Worm (Caenorhabditis elegans) whole organism, L2 larva: ENCODE measurements around the gene cki-1.
A peak's percentile ranks its signal among the peaks of the same experiment; 100 is the strongest.

Experiments
- C34F6.9 ChIP-seq: fragments of 150-350 bp; optimal IDR thresholded peaks from 2 replicates; lab custom pipeline; 2014; ENCODE audit warnings: missing biosample characterization, missing genetic modification characterization
- F13H6.1 ChIP-seq: sonication (generic microtip); optimal IDR thresholded peaks from 2 replicates; lab custom pipeline; 2016; ENCODE audit warnings: missing genetic modification characterization, missing compliant biosample characterization
- R02D3.7 ChIP-seq: fragments of 150-350 bp; optimal IDR thresholded peaks from 2 replicates; lab custom pipeline; 2014; ENCODE audit warnings: missing biosample characterization, missing genetic modification characterization
- ZK546.5 ChIP-seq: sonication (generic microtip); optimal IDR thresholded peaks from 2 replicates; lab custom pipeline; 2017; ENCODE audit warnings: missing biosample characterization, missing genetic modification characterization
- alr-1 ChIP-seq: fragments of 150-350 bp; optimal IDR thresholded peaks from 2 replicates; lab custom pipeline; 2014; ENCODE audit warnings: missing biosample characterization, missing genetic modification characterization
- aly-2 ChIP-seq: fragments of 150-350 bp; optimal IDR thresholded peaks from 2 replicates; lab custom pipeline; 2014; ENCODE audit warnings: missing biosample characterization, missing genetic modification characterization
- ama-1 ChIP-seq: fragments of 150-350 bp; optimal IDR thresholded peaks from 2 replicates; lab custom pipeline; 2018; ENCODE audit warnings: inconsistent platforms
- blmp-1 ChIP-seq: sonication (generic microtip); optimal IDR thresholded peaks from 2 replicates; lab custom pipeline; 2017; ENCODE audit warnings: missing genetic modification characterization, mild to moderate bottlenecking, missing compliant biosample characterization, antibody characterized with exemption, moderate library complexity; ENCODE audit not compliant: insufficient read depth
- ceh-16 ChIP-seq: fragments of 150-350 bp; optimal IDR thresholded peaks from 2 replicates; lab custom pipeline; 2014; ENCODE audit warnings: missing biosample characterization, missing genetic modification characterization
- ceh-82 ChIP-seq: fragments of 150-350 bp; optimal IDR thresholded peaks from 2 replicates; lab custom pipeline; 2014; ENCODE audit warnings: missing biosample characterization, missing genetic modification characterization
- crh-2 ChIP-seq: sonication (generic microtip); optimal IDR thresholded peaks from 2 replicates; lab custom pipeline; 2017; ENCODE audit warnings: missing biosample characterization, missing genetic modification characterization
- fos-1 ChIP-seq: fragments of 150-350 bp; optimal IDR thresholded peaks from 2 replicates; lab custom pipeline; 2014; ENCODE audit warnings: missing biosample characterization, missing genetic modification characterization
- gmeb-1 ChIP-seq: fragments of 150-350 bp; optimal IDR thresholded peaks from 2 replicates; lab custom pipeline; 2014; ENCODE audit warnings: missing biosample characterization, missing genetic modification characterization
- lin-11 ChIP-seq: fragments of 150-350 bp; sonication (generic microtip); optimal IDR thresholded peaks from 2 replicates; lab custom pipeline; 2014; ENCODE audit warnings: missing biosample characterization, missing genetic modification characterization, inconsistent platforms, mixed read lengths
- mbf-1 ChIP-seq: sonication (generic microtip); optimal IDR thresholded peaks from 2 replicates; lab custom pipeline; 2017; ENCODE audit warnings: missing biosample characterization, missing genetic modification characterization
- mdl-1 ChIP-seq, 2 experiments: fragments of 150-350 bp in 1 of 2; sonication (generic microtip) in 1 of 2; optimal IDR thresholded peaks; 2 replicates each; lab custom pipeline; 2017; ENCODE audit warnings: missing biosample characterization in 2 of 2, missing genetic modification characterization in 2 of 2
- nhr-10 ChIP-seq: sonication (generic microtip); optimal IDR thresholded peaks from 2 replicates; lab custom pipeline; 2017; ENCODE audit warnings: missing biosample characterization, missing genetic modification characterization
- nhr-11 ChIP-seq: fragments of 150-350 bp; optimal IDR thresholded peaks from 2 replicates; lab custom pipeline; 2014; ENCODE audit warnings: missing biosample characterization, missing genetic modification characterization
- nhr-12 ChIP-seq: fragments of 150-350 bp; optimal IDR thresholded peaks from 2 replicates; lab custom pipeline; 2014; ENCODE audit warnings: missing biosample characterization, missing genetic modification characterization
- nhr-129 ChIP-seq: fragments of 150-350 bp; optimal IDR thresholded peaks from 2 replicates; lab custom pipeline; 2014; ENCODE audit warnings: missing biosample characterization, missing genetic modification characterization
- nhr-23 ChIP-seq: fragments of 150-350 bp; optimal IDR thresholded peaks from 2 replicates; lab custom pipeline; 2014; ENCODE audit warnings: missing biosample characterization, missing genetic modification reagents, missing genetic modification characterization
- nhr-25 ChIP-seq: fragments of 150-350 bp; sonication (generic microtip); optimal IDR thresholded peaks from 3 replicates; lab custom pipeline; 2014; ENCODE audit warnings: missing biosample characterization, missing genetic modification characterization
- nhr-77 ChIP-seq: fragments of 150-350 bp; optimal IDR thresholded peaks from 2 replicates; lab custom pipeline; 2014; ENCODE audit warnings: missing biosample characterization, missing genetic modification characterization
- sem-4 ChIP-seq: fragments of 150-350 bp; optimal IDR thresholded peaks from 2 replicates; lab custom pipeline; 2014; ENCODE audit warnings: missing biosample characterization, missing genetic modification reagents, missing genetic modification characterization
- skn-1 ChIP-seq: sonication (generic microtip); optimal IDR thresholded peaks from 2 replicates; lab custom pipeline; 2017; ENCODE audit warnings: missing biosample characterization, missing genetic modification characterization
- sma-3 ChIP-seq: sonication (generic microtip); optimal IDR thresholded peaks from 2 replicates; lab custom pipeline; 2016; ENCODE audit warnings: missing genetic modification reagents, missing genetic modification characterization, missing compliant biosample characterization
- sma-9 ChIP-seq, 2 experiments: fragments of 150-350 bp in 1 of 2; sonication (generic microtip) in 1 of 2; optimal IDR thresholded peaks; 2 replicates each; lab custom pipeline; 2014 to 2016; ENCODE audit warnings: missing genetic modification characterization in 2 of 2, mild to moderate bottlenecking in 1 of 2, missing biosample characterization in 1 of 2, missing compliant biosample characterization in 1 of 2, missing genetic modification reagents in 1 of 2, moderate library complexity in 1 of 2
- snpc-4 ChIP-seq: fragments of 150-350 bp; optimal IDR thresholded peaks from 2 replicates; lab custom pipeline; 2014; ENCODE audit warnings: missing biosample characterization, missing genetic modification characterization
- unc-39 ChIP-seq: fragments of 150-350 bp; optimal IDR thresholded peaks from 2 replicates; lab custom pipeline; 2014; ENCODE audit warnings: missing biosample characterization, missing genetic modification characterization
- unc-62 ChIP-seq: fragments of 150-350 bp; optimal IDR thresholded peaks from 2 replicates; lab custom pipeline; 2014; ENCODE audit warnings: missing biosample characterization, missing genetic modification reagents, missing genetic modification characterization
- zag-1 ChIP-seq: fragments of 150-350 bp; optimal IDR thresholded peaks from 2 replicates; lab custom pipeline; 2014; ENCODE audit warnings: missing biosample characterization, missing genetic modification characterization
- ztf-1 ChIP-seq: fragments of 200-800 bp; sonication (Bioruptor generic); conservative IDR thresholded peaks from 2 replicates; pipeline ENCODE4 v1.3.6; 2022; ENCODE audit warnings: missing genetic modification characterization, missing compliant biosample characterization
- ztf-11 ChIP-seq: sonication (generic microtip); optimal IDR thresholded peaks from 2 replicates; lab custom pipeline; 2017; ENCODE audit warnings: missing biosample characterization, missing genetic modification characterization
- ztf-4 ChIP-seq: fragments of 150-350 bp; optimal IDR thresholded peaks from 2 replicates; lab custom pipeline; 2014; ENCODE audit warnings: missing biosample characterization, missing genetic modification characterization

Gene cki-1

DNA sequence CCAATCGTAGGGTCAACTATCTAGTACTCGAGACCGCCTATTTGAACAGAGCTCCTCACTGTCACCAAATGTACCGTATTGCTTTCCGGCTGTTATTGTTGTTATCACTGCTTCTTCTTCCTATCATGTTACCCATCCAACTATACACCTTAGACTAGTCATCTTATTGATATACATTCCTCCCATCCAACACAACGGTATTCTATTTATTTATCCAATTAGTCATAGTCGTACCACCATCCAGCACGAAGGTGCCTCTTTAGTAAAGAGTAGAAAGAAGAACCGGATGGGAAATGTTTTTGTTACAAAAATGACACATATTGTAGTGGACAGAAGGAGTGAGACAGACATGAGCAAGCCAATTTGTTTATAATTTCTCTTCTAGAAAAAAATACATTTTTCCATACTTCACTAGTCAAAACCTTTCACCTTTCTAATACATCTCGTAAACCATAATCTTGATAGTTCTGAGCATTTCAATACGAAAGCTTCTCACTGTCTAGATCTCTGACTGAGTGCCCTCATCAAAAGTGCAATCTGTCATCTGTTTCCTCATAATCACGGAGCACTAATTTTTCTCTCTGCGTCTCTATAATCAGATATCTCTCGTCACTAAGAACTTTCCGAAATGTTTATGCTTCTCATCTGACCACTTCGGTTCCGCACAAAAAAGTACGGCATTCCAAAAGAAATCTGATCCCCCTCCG, 725 bp upstream of the cki-1 start:
- TF ChIP-seq lin-11 (tag; lab: Kevin White, UChicago): no peak
- TF ChIP-seq alr-1: no peak
- TF ChIP-seq R02D3.7 (tag; lab: Kevin White, UChicago): no peak
- no peak for TF ChIP-seq blmp-1
- no peak for TF ChIP-seq skn-1 (tag; lab: Kevin White, UChicago)
- no peak for TF ChIP-seq F13H6.1 (tag; lab: Kevin White, UChicago)
- TF ChIP-seq C34F6.9 (tag; lab: Kevin White, UChicago): no peak
- no peak for TF ChIP-seq nhr-12 (tag; lab: Kevin White, UChicago)
- TF ChIP-seq aly-2: no peak
- TF ChIP-seq sma-3 (GFP tag; lab: Kevin White, UChicago): no peak
- TF ChIP-seq nhr-11: no peak
- no peak for TF ChIP-seq gmeb-1
- no peak for TF ChIP-seq snpc-4 (tag; lab: Kevin White, UChicago)
- no peak for TF ChIP-seq ama-1 (lab: Kevin White, UChicago)
- no peak for TF ChIP-seq mbf-1 (tag; lab: Kevin White, UChicago)
- no peak for TF ChIP-seq ceh-16 (tag; lab: Kevin White, UChicago)
- TF ChIP-seq crh-2 (tag; lab: Kevin White, UChicago): no peak
- no peak for TF ChIP-seq ZK546.5

DNA sequence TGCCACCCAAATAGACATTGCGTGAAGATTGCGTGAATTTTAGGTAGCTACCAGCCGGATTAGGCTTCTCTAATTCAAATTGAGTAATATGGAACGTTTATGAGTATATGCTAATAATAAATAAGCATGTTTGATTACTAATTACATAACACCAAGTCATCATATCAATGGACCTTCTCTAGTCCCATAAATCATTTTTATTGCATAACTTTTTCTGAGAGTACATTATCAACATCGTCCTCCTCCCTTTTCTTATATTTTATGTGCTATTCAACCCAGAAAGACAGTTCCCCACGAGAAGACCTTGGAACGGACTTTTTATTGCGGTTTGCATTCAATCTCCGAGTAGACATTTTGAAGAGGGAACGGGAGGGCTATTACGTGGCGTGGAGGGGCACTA, 1.3 kb downstream of the cki-1 start:
- TF ChIP-seq ceh-82 (tag; lab: Kevin White, UChicago) (no peak), nhr-77 (tag; lab: Kevin White, UChicago) (no peak), nhr-12 (tag; lab: Kevin White, UChicago) (no peak), ama-1 (lab: Kevin White, UChicago) (no peak), fos-1 (tag; lab: Kevin White, UChicago) (no peak), F13H6.1 (tag; lab: Kevin White, UChicago) (no peak), nhr-10 (tag; lab: Kevin White, UChicago) (no peak), ztf-4 (tag; lab: Kevin White, UChicago) (no peak), zag-1 (tag; lab: Kevin White, UChicago) (no peak), sma-3 (GFP tag; lab: Kevin White, UChicago) (no peak), unc-39 (no peak)

DNA sequence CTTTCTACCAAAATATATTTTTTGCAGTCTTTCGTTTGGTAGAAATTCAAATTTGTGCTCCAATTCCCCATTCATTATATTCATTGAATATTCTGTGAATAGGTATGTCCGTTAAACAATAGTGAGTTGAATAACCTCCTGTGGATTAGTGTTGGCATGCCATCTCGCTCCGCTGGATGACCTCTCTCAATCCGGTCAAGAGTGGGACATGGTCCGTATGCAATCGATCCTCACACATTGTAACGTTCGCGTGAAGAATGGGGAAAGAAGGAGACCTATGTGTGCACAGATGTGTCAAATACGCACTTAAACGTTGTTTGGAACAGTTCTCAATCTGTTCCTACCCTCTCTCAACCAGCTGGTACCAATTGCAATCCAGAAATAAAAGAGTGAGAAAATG, 2.2 kb downstream of the cki-1 start:
- TF ChIP-seq skn-1 (tag; lab: Kevin White, UChicago) (no peak), sem-4 (tag; lab: Kevin White, UChicago) (no peak), lin-11 (tag; lab: Kevin White, UChicago) (no peak), nhr-25 (tag; lab: Kevin White, UChicago) (no peak), nhr-77 (tag; lab: Kevin White, UChicago) (no peak), nhr-129 (tag; lab: Kevin White, UChicago) (no peak), alr-1 (no peak), zag-1 (tag; lab: Kevin White, UChicago) (no peak), R02D3.7 (tag; lab: Kevin White, UChicago) (no peak), fos-1 (tag; lab: Kevin White, UChicago) (no peak), ZK546.5 (no peak), sma-9 (GFP tag; optimal IDR thresholded peaks at IDR 0.05; lab: Kevin White, UChicago) (no peak), sma-9 (tag; optimal IDR thresholded peaks at IDR 0.05; lab: Kevin White, UChicago) (no peak), nhr-10 (tag; lab: Kevin White, UChicago) (no peak), mdl-1 (tag; optimal IDR thresholded peaks at IDR 0.05; lab: Kevin White, UChicago) (no peak), ztf-11 (tag; lab: Kevin White, UChicago) (no peak), nhr-23 (no peak), C34F6.9 (tag; lab: Kevin White, UChicago) (no peak), sma-3 (GFP tag; lab: Kevin White, UChicago) (no peak)

DNA sequence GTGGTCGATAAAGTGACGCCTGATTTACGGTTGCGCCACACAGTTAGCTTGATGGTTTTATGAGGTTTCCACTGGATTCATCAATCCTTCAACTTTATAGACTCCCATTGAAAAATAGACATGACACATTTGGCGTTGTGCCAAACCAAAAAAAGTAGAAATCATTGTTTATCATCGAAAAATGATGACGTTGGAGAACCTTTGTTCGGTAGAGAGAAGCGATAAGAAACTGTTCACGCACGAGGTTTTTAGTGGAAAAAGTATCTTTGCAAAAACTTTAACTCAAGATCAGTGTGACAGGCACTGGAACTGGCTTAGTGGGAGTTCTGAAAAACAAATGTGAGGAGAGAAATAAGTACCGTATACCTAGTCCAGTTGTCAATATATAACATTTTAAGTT, 2.6 kb downstream of the cki-1 start:
- no peak for TF ChIP-seq lin-11 (tag; lab: Kevin White, UChicago)
- TF ChIP-seq snpc-4 (tag; lab: Kevin White, UChicago): no peak
- TF ChIP-seq ztf-4 (tag; lab: Kevin White, UChicago): no peak
- no peak for TF ChIP-seq ztf-1
- TF ChIP-seq unc-62: no peak
- peak; percentile 24 for TF ChIP-seq skn-1 (tag; lab: Kevin White, UChicago)
- peak; percentile 26 for TF ChIP-seq fos-1 (tag; lab: Kevin White, UChicago)
- no peak for TF ChIP-seq nhr-129 (tag; lab: Kevin White, UChicago)
- no peak for TF ChIP-seq ama-1 (lab: Kevin White, UChicago)
- TF ChIP-seq, all 48 proteins: peak for 2
